Worm (Caenorhabditis elegans) whole organism, midembryonic: ENCODE data around the gene srx-117.

ENCODE experiments used
- T22C8.4 ChIP-seq: fragments of 200-800 bp; sonication (Bioruptor generic); IDR thresholded peaks from 2 replicates; pipeline ENCODE4 v1.3.6; 2022; ENCODE audit warnings: missing genetic modification characterization, missing compliant biosample characterization
- cog-1 ChIP-seq: sonication (generic microtip); optimal IDR thresholded peaks from 2 replicates; lab custom pipeline; 2016; ENCODE audit warnings: missing genetic modification characterization, missing compliant biosample characterization
- flt-1 ChIP-seq: fragments of 200-800 bp; sonication (Bioruptor generic); IDR thresholded peaks from 2 replicates; pipeline ENCODE4 v1.3.6; 2022; ENCODE audit warnings: missing genetic modification characterization, missing compliant biosample characterization
- klf-2 ChIP-seq: fragments of 200-800 bp; sonication (Bioruptor generic); conservative IDR thresholded peaks from 2 replicates; pipeline ENCODE4 v1.3.6; 2022; ENCODE audit warnings: missing genetic modification reagents, missing genetic modification characterization, missing compliant biosample characterization
- med-1 ChIP-seq: sonication (generic microtip); optimal IDR thresholded peaks from 2 replicates; lab custom pipeline; 2017; ENCODE audit warnings: missing genetic modification characterization, mild to moderate bottlenecking, missing compliant biosample characterization, antibody characterized with exemption, missing genetic modification reagents; ENCODE audit not compliant: insufficient read depth
- ref-1 ChIP-seq: fragments of 200-800 bp; sonication (Bioruptor generic); conservative IDR thresholded peaks from 2 replicates; pipeline ENCODE4 v1.3.6; 2022; ENCODE audit warnings: missing genetic modification reagents, missing genetic modification characterization, missing compliant biosample characterization
- tab-1 ChIP-seq: fragments of 200-800 bp; sonication (Bioruptor generic); IDR thresholded peaks from 2 replicates; pipeline ENCODE4 v1.3.6; 2022; ENCODE audit warnings: missing genetic modification characterization, missing compliant biosample characterization
- ztf-23 ChIP-seq: fragments of 200-800 bp; sonication (Bioruptor generic); IDR thresholded peaks from 2 replicates; pipeline ENCODE4 v1.3.6; 2022; ENCODE audit warnings: missing genetic modification reagents, missing genetic modification characterization, missing compliant biosample characterization

DNA sequence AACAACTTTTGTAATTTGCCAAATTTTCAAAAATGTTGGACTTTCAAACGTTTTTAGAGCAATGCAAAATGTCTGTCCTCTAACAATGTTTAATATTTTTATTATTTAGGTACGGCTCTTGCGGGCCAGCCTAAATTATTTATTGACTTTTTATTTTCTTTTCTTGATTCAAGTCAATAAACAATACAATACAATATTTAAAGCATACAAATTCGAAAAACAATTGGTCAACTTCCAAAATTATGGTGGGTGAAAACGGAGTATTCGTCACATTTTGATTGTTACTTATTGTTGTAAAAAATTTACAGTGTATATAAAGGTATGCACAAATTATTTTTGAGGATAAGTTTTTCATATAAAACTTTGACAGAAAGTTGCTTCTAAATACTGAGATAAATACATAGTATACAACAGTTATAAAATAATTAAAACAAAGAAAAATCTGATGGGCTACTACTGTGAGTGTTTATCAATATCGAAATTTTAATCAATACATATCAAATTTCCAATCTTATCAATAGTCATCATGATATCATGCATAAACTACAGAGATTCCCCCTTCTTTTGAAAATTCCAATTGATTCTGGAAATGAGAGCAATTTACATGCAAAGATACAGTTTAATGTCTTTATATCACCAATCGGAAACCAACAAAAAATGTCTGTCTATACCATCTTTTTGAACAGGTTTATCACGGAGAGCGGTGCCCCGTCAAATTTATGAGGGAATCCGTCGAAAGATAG is 47.6 kb downstream of the srx-117 start, which contains the start of gene F25B4.8:
- TF ChIP-seq med-1 (GFP tag; lab: Kevin White, UChicago) (no peak), T22C8.4 (no peak), flt-1 (no peak), klf-2 (GFP tag; lab: Robert Waterston, UW) (no peak), cog-1 (no peak), ztf-23 (no peak), ref-1 (GFP tag; lab: Robert Waterston, UW) (no peak), tab-1 (GFP tag; lab: Robert Waterston, UW) (no peak)
